Fruit fly (Drosophila melanogaster): Measurements from ENCODE around the gene CG16700.

Gene CG16700

dm6 chrX:17077290-17078138 is 14.1 kb upstream of the CG16700 start, which contains the start of gene wcy (continued):
- TF ChIP-seq CG9797 (GFP tag; optimal IDR thresholded peaks at IDR 0.05) (peak; percentile 79), Doc3 (GFP tag; IDR thresholded peaks at IDR 0.05; ENCODE audit: partially characterized antibody) (no peak)

- TF ChIP-seq CG8924 (tag; optimal IDR thresholded peaks at IDR 0.05) (peak; percentile 14), gsb (GFP tag; IDR thresholded peaks at IDR 0.05) (no peak), CG31388 (GFP tag; optimal IDR thresholded peaks at IDR 0.05) (no peak), ab (GFP tag; optimal IDR thresholded peaks at IDR 0.05) (no peak), Dip3 (GFP tag; optimal IDR thresholded peaks at IDR 0.05) (no peak), pzg (GFP tag; optimal IDR thresholded peaks at IDR 0.05) (peak; percentile 36), p53 (GFP tag; optimal IDR thresholded peaks at IDR 0.05) (no peak), HLH3B (GFP tag; IDR thresholded peaks at IDR 0.05) (no peak), az2 (GFP tag; optimal IDR thresholded peaks at IDR 0.05) (no peak), fd64A (GFP tag; optimal IDR thresholded peaks at IDR 0.05) (no peak), CG15269 (tag; optimal IDR thresholded peaks at IDR 0.05) (no peak), gsb-n (tag; optimal IDR thresholded peaks at IDR 0.05) (no peak), Lim3 (GFP tag; IDR thresholded peaks at IDR 0.05) (no peak), Ptx1 (GFP tag; IDR thresholded peaks at IDR 0.05) (0 out of 2 replicates have a peak, but pooled peaks have one; percentile 21), CG13123 (GFP tag; optimal IDR thresholded peaks at IDR 0.05) (no peak), Doc3 (GFP tag; IDR thresholded peaks at IDR 0.05; ENCODE audit: partially characterized antibody) (peak; percentile 77), Side (GFP tag; optimal IDR thresholded peaks at IDR 0.05) (no peak), Dref (GFP tag; IDR thresholded peaks at IDR 0.05) (peak; percentile 91), Dfd (GFP tag; optimal IDR thresholded peaks at IDR 0.05) (no peak), CG12219 (GFP tag; optimal IDR thresholded peaks at IDR 0.05) (no peak), crol (GFP tag; IDR thresholded peaks at IDR 0.05) (no peak), Rx (GFP tag; IDR thresholded peaks at IDR 0.05) (no peak), sima (GFP tag; optimal IDR thresholded peaks at IDR 0.05) (no peak), Sry-β (GFP tag; optimal IDR thresholded peaks at IDR 0.05) (peak; percentile 7), dan (GFP tag; IDR thresholded peaks at IDR 0.05) (no peak), MESR4 (GFP tag; optimal IDR thresholded peaks at IDR 0.05) (peak; percentile 23), Ravus (GFP tag; IDR thresholded peaks at IDR 0.05) (no peak), CG31365 (tag; optimal IDR thresholded peaks at IDR 0.05) (no peak), Dp (GFP tag; optimal IDR thresholded peaks at IDR 0.05) (peak; percentile 29), unpg (GFP tag; optimal IDR thresholded peaks at IDR 0.05) (no peak), Tbp (GFP tag; optimal IDR thresholded peaks at IDR 0.05) (no peak), Neu2 (GFP tag; optimal IDR thresholded peaks at IDR 0.05; ENCODE audit: borderline replicate concordance) (no peak), Hr39 (optimal IDR thresholded peaks at IDR 0.05) (no peak), CG15601 (tag; optimal IDR thresholded peaks at IDR 0.05) (no peak), jigr1 (GFP tag; IDR thresholded peaks at IDR 0.05) (peak; percentile 13; the same call in 1 of the 3 replicates), CG11247 (GFP tag; IDR thresholded peaks at IDR 0.05) (no peak), CG15696 (tag; optimal IDR thresholded peaks at IDR 0.05) (no peak), dysf (GFP tag; IDR thresholded peaks at IDR 0.05) (no peak), CG1647 (GFP tag; optimal IDR thresholded peaks at IDR 0.05) (no peak), ssp (GFP tag; IDR thresholded peaks at IDR 0.05) (no peak), tx (GFP tag; optimal IDR thresholded peaks at IDR 0.05) (no peak), exex (tag; optimal IDR thresholded peaks at IDR 0.05) (no peak), ranshi (GFP tag; IDR thresholded peaks at IDR 0.05) (0 out of 2 replicates have a peak, but pooled peaks have one; percentile 20), cato (GFP tag; optimal IDR thresholded peaks at IDR 0.05; ENCODE audit: borderline replicate concordance) (no peak), CG8478 (optimal IDR thresholded peaks at IDR 0.05) (no peak), pita (GFP tag; optimal IDR thresholded peaks at IDR 0.05) (no peak)
These were observed 13.3 kb upstream of the CG16700 start, which contains the start of gene CG4949 for dm6 chrX:17078139-17078977. TSS of gene CG4949 (plus strand) at chrX:17078836.
